Worm (Caenorhabditis elegans): ENCODE results near the gene C49H3.12.

ce11 chrIV:7967006-7967405 is 39.9 kb upstream of the C49H3.12 start, which contains the start of gene F57H12.5:
- TF ChIP-seq sdz-38 (tag; optimal IDR thresholded peaks at IDR 0.05) (no peak), pha-4 (tag; optimal IDR thresholded peaks at IDR 0.05) (no peak), madf-10 (tag; optimal IDR thresholded peaks at IDR 0.05) (no peak), ZK185.1 (tag; optimal IDR thresholded peaks at IDR 0.05; ENCODE audit: poor library complexity, severe bottlenecking) (no peak), nhr-27 (tag; optimal IDR thresholded peaks at IDR 0.05) (no peak), F52B5.7 (tag; optimal IDR thresholded peaks at IDR 0.05) (no peak), snpc-4 (GFP tag; optimal IDR thresholded peaks at IDR 0.05) (no peak), snpc-4 (tag; optimal IDR thresholded peaks at IDR 0.05) (no peak), nhr-120 (GFP tag; IDR thresholded peaks at IDR 0.05) (no peak), lsy-27 (tag; optimal IDR thresholded peaks at IDR 0.05; ENCODE audit: borderline replicate concordance, insufficient read depth) (no peak), unc-62 (GFP tag; optimal IDR thresholded peaks at IDR 0.05) (no peak), ztf-6 (GFP tag; IDR thresholded peaks at IDR 0.05) (no peak)
